Worm (Caenorhabditis elegans) whole organism, L3 larva: ENCODE data around the gene sulp-5.

Experiments used
- R02D3.7 ChIP-seq: fragments of 150-350 bp; optimal IDR thresholded peaks from 2 replicates; lab custom pipeline; 2014; ENCODE audit warnings: missing biosample characterization, missing genetic modification characterization
- ZK546.5 ChIP-seq: sonication (generic microtip); optimal IDR thresholded peaks from 2 replicates; lab custom pipeline; 2017; ENCODE audit warnings: missing biosample characterization, missing genetic modification characterization
- aly-2 ChIP-seq: fragments of 150-350 bp; optimal IDR thresholded peaks from 2 replicates; lab custom pipeline; 2014; ENCODE audit warnings: missing biosample characterization, missing genetic modification characterization
- ama-1 ChIP-seq: fragments of 150-350 bp; optimal IDR thresholded peaks from 2 replicates; lab custom pipeline; 2018
- ceh-16 ChIP-seq: sonication (generic microtip); optimal IDR thresholded peaks from 2 replicates; lab custom pipeline; 2017; ENCODE audit warnings: missing biosample characterization, missing genetic modification characterization
- ceh-28 ChIP-seq: fragments of 150-350 bp; optimal IDR thresholded peaks from 2 replicates; lab custom pipeline; 2014; ENCODE audit warnings: missing biosample characterization, missing genetic modification reagents, missing genetic modification characterization
- ceh-82 ChIP-seq: fragments of 150-350 bp; optimal IDR thresholded peaks from 2 replicates; lab custom pipeline; 2014; ENCODE audit warnings: missing biosample characterization, missing genetic modification characterization
- ceh-9 ChIP-seq: sonication (generic microtip); optimal IDR thresholded peaks from 2 replicates; lab custom pipeline; 2018; ENCODE audit warnings: missing biosample characterization, missing genetic modification characterization
- daf-12 ChIP-seq: fragments of 150-350 bp; optimal IDR thresholded peaks from 2 replicates; lab custom pipeline; 2014; ENCODE audit warnings: missing biosample characterization, missing genetic modification reagents, missing genetic modification characterization
- egl-27 ChIP-seq: sonication (generic microtip); optimal IDR thresholded peaks from 4 replicates; lab custom pipeline; 2017; ENCODE audit warnings: missing biosample characterization, missing genetic modification reagents, missing genetic modification characterization
- egl-5 ChIP-seq: fragments of 150-350 bp; optimal IDR thresholded peaks from 2 replicates; lab custom pipeline; 2017; ENCODE audit warnings: missing biosample characterization, missing genetic modification reagents, missing genetic modification characterization, inconsistent platforms
- elt-1 ChIP-seq: fragments of 150-350 bp; optimal IDR thresholded peaks from 2 replicates; lab custom pipeline; 2014; ENCODE audit warnings: missing biosample characterization, missing genetic modification characterization
- elt-2 ChIP-seq: sonication (generic microtip); optimal IDR thresholded peaks from 2 replicates; lab custom pipeline; 2016; ENCODE audit warnings: missing genetic modification reagents, mild to moderate bottlenecking, missing genetic modification characterization, missing compliant biosample characterization
- eor-1 ChIP-seq, 2 experiments: fragments of 150-350 bp; optimal IDR thresholded peaks; 2 replicates each; lab custom pipeline; 2014 to 2018; ENCODE audit warnings: missing biosample characterization in 2 of 2, missing genetic modification characterization in 2 of 2
- fkh-10 ChIP-seq: sonication (generic microtip); optimal IDR thresholded peaks from 2 replicates; lab custom pipeline; 2017; ENCODE audit warnings: missing biosample characterization, missing genetic modification reagents, missing genetic modification characterization
- fkh-2 ChIP-seq: fragments of 150-350 bp; optimal IDR thresholded peaks from 2 replicates; lab custom pipeline; 2014; ENCODE audit warnings: missing biosample characterization, missing genetic modification reagents, missing genetic modification characterization
- fos-1 ChIP-seq: fragments of 150-350 bp; optimal IDR thresholded peaks from 2 replicates; lab custom pipeline; 2014; ENCODE audit warnings: missing biosample characterization, missing genetic modification characterization
- hmg-11 ChIP-seq: sonication (generic microtip); optimal IDR thresholded peaks from 2 replicates; lab custom pipeline; 2016; ENCODE audit warnings: missing genetic modification characterization, missing compliant biosample characterization
- jun-1 ChIP-seq: fragments of 150-350 bp; optimal IDR thresholded peaks from 2 replicates; lab custom pipeline; 2014; ENCODE audit warnings: missing biosample characterization, missing genetic modification reagents, missing genetic modification characterization
- lin-15B ChIP-seq: fragments of 150-350 bp; optimal IDR thresholded peaks from 2 replicates; lab custom pipeline; 2014; ENCODE audit warnings: missing biosample characterization, missing genetic modification characterization
- lin-39 ChIP-seq: fragments of 150-350 bp; optimal IDR thresholded peaks from 2 replicates; lab custom pipeline; 2018; ENCODE audit warnings: missing biosample characterization, missing genetic modification reagents, missing genetic modification characterization
- lsy-12 ChIP-seq: sonication (generic microtip); optimal IDR thresholded peaks from 2 replicates; lab custom pipeline; 2016; ENCODE audit warnings: mild to moderate bottlenecking, missing genetic modification characterization, missing compliant biosample characterization
- mdl-1 ChIP-seq: fragments of 150-350 bp; optimal IDR thresholded peaks from 2 replicates; lab custom pipeline; 2014; ENCODE audit warnings: missing biosample characterization, missing genetic modification characterization
- mml-1 ChIP-seq: fragments of 150-350 bp; sonication (generic microtip); optimal IDR thresholded peaks from 3 replicates; lab custom pipeline; 2014; ENCODE audit warnings: missing biosample characterization, missing genetic modification characterization
- nfya-1 ChIP-seq: sonication (generic microtip); optimal IDR thresholded peaks from 2 replicates; lab custom pipeline; 2017; ENCODE audit warnings: missing genetic modification characterization, mild to moderate bottlenecking, missing compliant biosample characterization, antibody characterized with exemption, moderate library complexity; ENCODE audit not compliant: insufficient read depth
- nhr-11 ChIP-seq: fragments of 150-350 bp; optimal IDR thresholded peaks from 2 replicates; lab custom pipeline; 2014; ENCODE audit warnings: missing biosample characterization, missing genetic modification characterization
- nhr-12 ChIP-seq: fragments of 150-350 bp; optimal IDR thresholded peaks from 2 replicates; lab custom pipeline; 2014; ENCODE audit warnings: missing biosample characterization, missing genetic modification characterization
- nhr-23 ChIP-seq: fragments of 150-350 bp; optimal IDR thresholded peaks from 2 replicates; lab custom pipeline; 2014; ENCODE audit warnings: missing biosample characterization, missing genetic modification reagents, missing genetic modification characterization
- nhr-25 ChIP-seq: sonication (generic microtip); optimal IDR thresholded peaks from 2 replicates; lab custom pipeline; 2017; ENCODE audit warnings: missing biosample characterization, missing genetic modification characterization
- nhr-28 ChIP-seq: fragments of 150-350 bp; optimal IDR thresholded peaks from 2 replicates; lab custom pipeline; 2014; ENCODE audit warnings: missing biosample characterization, missing genetic modification characterization
- nhr-43 ChIP-seq: sonication (generic microtip); optimal IDR thresholded peaks from 2 replicates; lab custom pipeline; 2016; ENCODE audit warnings: mild to moderate bottlenecking, missing genetic modification characterization, missing compliant biosample characterization; ENCODE audit not compliant: poor library complexity, severe bottlenecking
- nhr-76 ChIP-seq: fragments of 150-350 bp; sonication (generic microtip); optimal IDR thresholded peaks from 5 replicates; lab custom pipeline; 2014; ENCODE audit warnings: missing biosample characterization, missing genetic modification characterization
- nhr-77 ChIP-seq: fragments of 150-350 bp; optimal IDR thresholded peaks from 2 replicates; lab custom pipeline; 2014; ENCODE audit warnings: missing biosample characterization, missing genetic modification characterization
- pha-4 ChIP-seq: fragments of 150-350 bp; optimal IDR thresholded peaks from 2 replicates; lab custom pipeline; 2014; ENCODE audit warnings: missing biosample characterization, missing genetic modification reagents, missing genetic modification characterization
- pqm-1 ChIP-seq: fragments of 150-350 bp; optimal IDR thresholded peaks from 2 replicates; lab custom pipeline; 2017; ENCODE audit warnings: missing biosample characterization, missing genetic modification characterization, inconsistent platforms
- sea-2 ChIP-seq: fragments of 150-350 bp; sonication (generic microtip); optimal IDR thresholded peaks from 4 replicates; lab custom pipeline; 2014; ENCODE audit warnings: missing biosample characterization, missing genetic modification reagents, missing genetic modification characterization
- skn-1 ChIP-seq: fragments of 150-350 bp; optimal IDR thresholded peaks from 2 replicates; lab custom pipeline; 2014; ENCODE audit warnings: missing biosample characterization, missing genetic modification characterization
- snpc-4 ChIP-seq: fragments of 150-350 bp; optimal IDR thresholded peaks from 2 replicates; lab custom pipeline; 2014; ENCODE audit warnings: missing biosample characterization, missing genetic modification characterization
- tbx-2 ChIP-seq: sonication (generic microtip); optimal IDR thresholded peaks from 2 replicates; lab custom pipeline; 2016; ENCODE audit warnings: mild to moderate bottlenecking, missing genetic modification characterization, missing compliant biosample characterization
- unc-39 ChIP-seq: sonication (generic microtip); optimal IDR thresholded peaks from 4 replicates; lab custom pipeline; 2017; ENCODE audit warnings: missing biosample characterization, missing genetic modification characterization
- unc-62 ChIP-seq: fragments of 150-350 bp; sonication (generic microtip); optimal IDR thresholded peaks from 4 replicates; lab custom pipeline; 2014; ENCODE audit warnings: missing biosample characterization, missing genetic modification reagents, missing genetic modification characterization
- zag-1 ChIP-seq: fragments of 150-350 bp; optimal IDR thresholded peaks from 2 replicates; lab custom pipeline; 2014; ENCODE audit warnings: missing biosample characterization, missing genetic modification characterization
- ztf-4 ChIP-seq: fragments of 150-350 bp; optimal IDR thresholded peaks from 2 replicates; lab custom pipeline; 2014; ENCODE audit warnings: missing biosample characterization, missing genetic modification characterization

sulp-5 gene

ce11 chrV:11921229-11921628 is 41.4 kb downstream of the sulp-5 start:
- TF ChIP-seq ama-1 (lab: Kevin White, UChicago): peak; percentile 75
- no peak for TF ChIP-seq unc-62
- no peak for TF ChIP-seq nhr-28 (tag; lab: Kevin White, UChicago)
- TF ChIP-seq lin-39 (tag; lab: Kevin White, UChicago): peak; percentile 59
- TF ChIP-seq nhr-43: no peak
- peak; percentile 8 for TF ChIP-seq hmg-11 (tag; lab: Kevin White, UChicago)
- peak; percentile 40 for TF ChIP-seq nfya-1 (tag; lab: Kevin White, UChicago)
- peak; percentile 2 for TF ChIP-seq ceh-28 (tag; lab: Kevin White, UChicago)
- peak; percentile 16 for TF ChIP-seq jun-1 (tag; lab: Kevin White, UChicago)
- TF ChIP-seq snpc-4 (tag; lab: Kevin White, UChicago): peak; percentile 75
- peak; percentile 84 for TF ChIP-seq elt-2 (tag; lab: Kevin White, UChicago)
- TF ChIP-seq fkh-10 (GFP tag; lab: Kevin White, UChicago): no peak
- TF ChIP-seq pqm-1: peak; percentile 34
- peak; percentile 88 for TF ChIP-seq pha-4 (tag; lab: Kevin White, UChicago)
- no peak for TF ChIP-seq mml-1 (tag; lab: Kevin White, UChicago)

- TF ChIP-seq fkh-2 (no peak), ama-1 (lab: Kevin White, UChicago) (peak; percentile 61), skn-1 (tag; lab: Kevin White, UChicago) (no peak), nhr-11 (tag; lab: Kevin White, UChicago) (no peak), unc-39 (tag; lab: Kevin White, UChicago) (no peak), ceh-16 (tag; lab: Kevin White, UChicago) (no peak), pha-4 (tag; lab: Kevin White, UChicago) (peak; percentile 61), sea-2 (GFP tag; lab: Kevin White, UChicago) (no peak), hmg-11 (tag; lab: Kevin White, UChicago) (no peak), nhr-23 (tag; lab: Kevin White, UChicago) (no peak), daf-12 (tag; lab: Kevin White, UChicago) (no peak), ceh-28 (tag; lab: Kevin White, UChicago) (peak; percentile 1), R02D3.7 (no peak), elt-1 (tag; lab: Kevin White, UChicago) (no peak), egl-27 (tag; lab: Kevin White, UChicago) (no peak), zag-1 (no peak), nfya-1 (tag; lab: Kevin White, UChicago) (peak; percentile 39), eor-1 (tag; optimal IDR thresholded peaks at IDR 0.05; lab: Kevin White, UChicago) (no peak), mml-1 (tag; lab: Kevin White, UChicago) (peak; percentile 63), ceh-9 (tag; lab: Kevin White, UChicago) (no peak), unc-62 (no peak), nhr-25 (tag; lab: Kevin White, UChicago) (peak; percentile 53), egl-5 (no peak), snpc-4 (tag; lab: Kevin White, UChicago) (no peak), pqm-1 (peak; percentile 4), nhr-28 (tag; lab: Kevin White, UChicago) (no peak), fkh-10 (GFP tag; lab: Kevin White, UChicago) (no peak), nhr-43 (no peak), nhr-77 (tag; lab: Kevin White, UChicago) (no peak), tbx-2 (no peak), nhr-12 (tag; lab: Kevin White, UChicago) (no peak), ztf-4 (tag; lab: Kevin White, UChicago) (no peak), jun-1 (tag; lab: Kevin White, UChicago) (peak; percentile 7), ZK546.5 (tag; lab: Kevin White, UChicago) (no peak), elt-2 (tag; lab: Kevin White, UChicago) (peak; percentile 59), fos-1 (no peak), nhr-76 (tag; lab: Kevin White, UChicago) (no peak), lin-15B (tag; lab: Kevin White, UChicago) (no peak), lsy-12 (tag; lab: Kevin White, UChicago) (no peak), lin-39 (tag; lab: Kevin White, UChicago) (no peak), aly-2 (no peak), mdl-1 (tag; lab: Kevin White, UChicago) (no peak), ceh-82 (tag; lab: Kevin White, UChicago) (no peak)
These were observed 42.1 kb downstream of the sulp-5 start for ce11 chrV:11921689-11922517.
